Worm (Caenorhabditis elegans) whole organism, L1 larva: ENCODE results near the gene B0554.7.

Experiments used
- dpl-1 ChIP-seq, 3 experiments: fragments of 150-350 bp in 2 of 3; sonication (generic microtip) in 1 of 3; optimal IDR thresholded peaks; 2 replicates each; lab custom pipeline; 2014 to 2017; ENCODE audit warnings: missing biosample characterization in 3 of 3, missing genetic modification characterization in 3 of 3, missing genetic modification reagents in 3 of 3
- elt-2 ChIP-seq: sonication (generic microtip); optimal IDR thresholded peaks from 2 replicates; lab custom pipeline; 2016; ENCODE audit warnings: missing genetic modification characterization, mild to moderate bottlenecking, inconsistent platforms, missing compliant biosample characterization, missing genetic modification reagents
- hlh-4 ChIP-seq: sonication (generic microtip); optimal IDR thresholded peaks from 2 replicates; lab custom pipeline; 2016; ENCODE audit warnings: mild to moderate bottlenecking, missing genetic modification characterization, missing compliant biosample characterization
- isw-1 ChIP-seq: fragments of 200-800 bp; sonication (Bioruptor generic); IDR thresholded peaks from 2 replicates; pipeline ENCODE4 v1.3.6; 2022; ENCODE audit warnings: missing genetic modification characterization, missing compliant biosample characterization
- lin-15B ChIP-seq: fragments of 150-350 bp; sonication (generic microtip); optimal IDR thresholded peaks from 3 replicates; lab custom pipeline; 2014; ENCODE audit warnings: missing biosample characterization, missing genetic modification characterization
- nhr-12 ChIP-seq: sonication (generic microtip); optimal IDR thresholded peaks from 2 replicates; lab custom pipeline; 2017; ENCODE audit warnings: missing biosample characterization, missing genetic modification characterization
- nhr-77 ChIP-seq: fragments of 150-350 bp; optimal IDR thresholded peaks from 2 replicates; lab custom pipeline; 2014; ENCODE audit warnings: missing biosample characterization, missing genetic modification characterization

- no peak for TF ChIP-seq isw-1 (GFP tag; lab: Robert Waterston, UW)
- no peak for TF ChIP-seq elt-2 (tag; lab: Kevin White, UChicago)
- no peak for TF ChIP-seq nhr-77
- no peak for TF ChIP-seq hlh-4 (tag; lab: Kevin White, UChicago)
- no peak for TF ChIP-seq nhr-12 (tag; lab: Kevin White, UChicago)
- TF ChIP-seq dpl-1 (GFP tag; optimal IDR thresholded peaks at IDR 0.05; lab: Kevin White, UChicago), result no peak
- TF ChIP-seq lin-15B (tag; lab: Kevin White, UChicago), result no peak
These were observed at the start of gene B0554.7 for ce11 chrV:440923-441322.
